Fruit fly (Drosophila melanogaster) S2 (cell line): Measurements from ENCODE around the gene Rab9.

ENCODE experiments used
- CG8478 ChIP-seq: fragments of >200 bp; optimal IDR thresholded peaks from 2 replicates; lab custom pipeline; 2018
- CTCF ChIP-seq, 2 experiments: fragments of >200 bp; optimal IDR thresholded peaks; 2 replicates each; lab custom pipeline; 2018

- TF ChIP-seq CTCF (optimal IDR thresholded peaks at IDR 0.05; lab: Kevin White, UChicago) = no peak
- no peak for TF ChIP-seq CG8478 (lab: Kevin White, UChicago)
Observed at dm6 chr2L:19434260-19434659, 1.9 kb downstream of the Rab9 start.
